Fruit fly (Drosophila melanogaster): ENCODE measurements around the gene viaf.

- TF ChIP-seq CG3032 (tag; optimal IDR thresholded peaks at IDR 0.05) (no peak), cyc (GFP tag; optimal IDR thresholded peaks at IDR 0.05) (no peak), CG16779 (tag; optimal IDR thresholded peaks at IDR 0.05) (no peak), esn (GFP tag; optimal IDR thresholded peaks at IDR 0.05) (no peak), CG10669 (GFP tag; optimal IDR thresholded peaks at IDR 0.05) (no peak), Ets96B (tag; optimal IDR thresholded peaks at IDR 0.05) (no peak), CG9139 (GFP tag; optimal IDR thresholded peaks at IDR 0.05) (no peak)
Observed at dm6 chr3L:12042087-12042486, 49.1 kb upstream of the viaf start, which contains the start of gene CG6793.

All from whole organism, prepupa.